Fruit fly (Drosophila melanogaster) whole organism, pupa: ENCODE data around the gene dlg1.

Experiments
- CG15710 ChIP-seq: fragments of 200-800 bp; sonication (Bioruptor generic); optimal IDR thresholded peaks from 2 replicates; lab custom pipeline; 2018; ENCODE audit warnings: missing biosample characterization, mild to moderate bottlenecking, missing genetic modification characterization, moderate library complexity
- CG34367 ChIP-seq: fragments of 200-800 bp; sonication (Bioruptor generic); optimal IDR thresholded peaks from 2 replicates; lab custom pipeline; 2018; ENCODE audit warnings: missing biosample characterization, mild to moderate bottlenecking, missing genetic modification characterization
- rn ChIP-seq: fragments of 200-800 bp; sonication (Bioruptor generic); IDR thresholded peaks from 2 replicates; pipeline ENCODE4 v1.3.6; 2022; ENCODE audit warnings: missing biosample characterization, missing genetic modification characterization

dm6 chrX:11420752-11421396 is 51.4 kb downstream of the dlg1 start:
- TF ChIP-seq rn (no peak), CG34367 (tag; lab: Kevin White, UChicago) (no peak), CG15710 (tag; lab: Kevin White, UChicago) (no peak)
